Worm (Caenorhabditis elegans) whole organism, L4 larva: ENCODE data around the gene srh-75.

ENCODE experiments used
- D1046.2 ChIP-seq: fragments of 200-800 bp; sonication (Bioruptor generic); IDR thresholded peaks from 2 replicates; pipeline ENCODE4 v1.3.6; 2022; ENCODE audit warnings: missing genetic modification characterization, missing compliant biosample characterization
- R02D3.7 ChIP-seq: fragments of 150-350 bp; sonication (generic microtip); optimal IDR thresholded peaks from 3 replicates; lab custom pipeline; 2014; ENCODE audit warnings: missing biosample characterization, missing genetic modification characterization
- aha-1 ChIP-seq: fragments of 150-350 bp; peaks from one replicate; lab custom pipeline; 2014; ENCODE audit warnings: missing biosample characterization, missing genetic modification characterization
- arid-1 ChIP-seq: fragments of 200-800 bp; sonication (Bioruptor generic); conservative IDR thresholded peaks from 2 replicates; pipeline ENCODE4 v1.3.6; 2022; ENCODE audit warnings: missing genetic modification reagents, missing genetic modification characterization, missing compliant biosample characterization
- dmd-6 ChIP-seq: fragments of 200-800 bp; sonication (Bioruptor generic); IDR thresholded peaks from 2 replicates; pipeline ENCODE4 v1.3.6; 2022; ENCODE audit warnings: missing genetic modification reagents, missing genetic modification characterization, missing compliant biosample characterization
- lin-1 ChIP-seq: fragments of 200-800 bp; sonication (Bioruptor generic); IDR thresholded peaks from 2 replicates; pipeline ENCODE4 v1.3.6; 2022; ENCODE audit warnings: missing genetic modification reagents, missing genetic modification characterization, missing compliant biosample characterization
- mdl-1 ChIP-seq, 2 experiments: fragments of 150-350 bp in 1 of 2; sonication (generic microtip) in 1 of 2; optimal IDR thresholded peaks; 2 replicates each; lab custom pipeline; 2014 to 2017; ENCODE audit warnings: missing biosample characterization in 2 of 2, missing genetic modification characterization in 2 of 2
- nhr-28 ChIP-seq: fragments of 150-350 bp; optimal IDR thresholded peaks from 2 replicates; lab custom pipeline; 2014; ENCODE audit warnings: missing biosample characterization, missing genetic modification characterization
- snpc-1.2 ChIP-seq: fragments of 200-800 bp; sonication (Bioruptor generic); IDR thresholded peaks from 2 replicates; pipeline ENCODE4 v1.3.6; 2022; ENCODE audit warnings: missing genetic modification reagents, missing genetic modification characterization, missing compliant biosample characterization
- ztf-11 ChIP-seq: fragments of 150-350 bp; optimal IDR thresholded peaks from 2 replicates; lab custom pipeline; 2014; ENCODE audit warnings: missing biosample characterization, missing genetic modification characterization
- ztf-7 ChIP-seq: fragments of 150-350 bp; optimal IDR thresholded peaks from 2 replicates; lab custom pipeline; 2014; ENCODE audit warnings: missing biosample characterization, missing genetic modification characterization

- TF ChIP-seq R02D3.7 (no peak), snpc-1.2 (GFP tag; lab: Robert Waterston, UW) (no peak), ztf-7 (tag; lab: Kevin White, UChicago) (no peak), ztf-11 (tag; lab: Kevin White, UChicago) (no peak), lin-1 (GFP tag; lab: Robert Waterston, UW) (no peak), D1046.2 (GFP tag; lab: Robert Waterston, UW) (no peak), nhr-28 (no peak), arid-1 (GFP tag; lab: Robert Waterston, UW) (no peak), dmd-6 (GFP tag; lab: Robert Waterston, UW) (no peak), mdl-1 (tag; optimal IDR thresholded peaks at IDR 0.05; lab: Kevin White, UChicago) (no peak), aha-1 (tag; lab: Kevin White, UChicago) (peak; percentile 72)
Measured at ce11 chrV:11033241-11033640, 23.7 kb downstream of the srh-75 start.
